Fruit fly (Drosophila melanogaster) whole organism, adult: ENCODE data around the gene c11.1.

Experiments used
- cic ChIP-seq: fragments of 200-800 bp; sonication (Bioruptor generic); optimal IDR thresholded peaks from 2 replicates; lab custom pipeline; 2017; ENCODE audit warnings: missing biosample characterization, mild to moderate bottlenecking, missing genetic modification characterization, moderate library complexity
- pad ChIP-seq: fragments of 200-800 bp; sonication (Bioruptor generic); optimal IDR thresholded peaks from 3 replicates; lab custom pipeline; 2017; ENCODE audit warnings: missing biosample characterization, missing genetic modification characterization, mild to moderate bottlenecking, moderate library complexity, missing genetic modification reagents

DNA sequence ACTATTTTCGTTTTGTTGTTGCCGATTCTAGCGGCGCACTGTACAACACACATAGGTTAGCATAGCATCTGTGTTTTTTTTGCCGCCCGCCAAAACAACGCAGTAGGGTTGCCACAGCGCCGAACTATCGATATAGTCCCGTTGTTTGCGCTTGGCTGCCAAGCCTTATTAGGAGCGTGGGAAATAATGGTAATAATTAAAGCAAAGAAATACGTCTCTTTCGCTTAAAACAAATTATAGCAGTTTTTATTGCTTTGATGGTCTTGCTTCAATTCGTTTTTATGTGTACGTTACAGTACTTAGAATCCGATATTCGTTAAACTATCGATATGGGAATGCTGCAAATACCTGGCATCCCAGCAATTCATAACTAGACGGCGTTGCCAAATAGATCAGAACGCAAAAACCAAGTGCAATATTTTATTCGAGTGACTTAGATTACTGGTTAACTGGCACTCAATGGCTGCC is 39.5 kb downstream of the c11.1 start, which contains the start of the genes mxc and Larp7:
- peak; percentile 60 for TF ChIP-seq pad (GFP tag; lab: Kevin White, UChicago)
- no peak for TF ChIP-seq cic (GFP tag; lab: Kevin White, UChicago)
